Worm (Caenorhabditis elegans) whole organism, L2 larva: ENCODE data around the gene C23H3.5.

Experiments
- C34F6.9 ChIP-seq: fragments of 150-350 bp; optimal IDR thresholded peaks from 2 replicates; lab custom pipeline; 2014; ENCODE audit warnings: missing biosample characterization, missing genetic modification characterization
- F13H6.1 ChIP-seq: sonication (generic microtip); optimal IDR thresholded peaks from 2 replicates; lab custom pipeline; 2016; ENCODE audit warnings: missing genetic modification characterization, missing compliant biosample characterization
- aly-2 ChIP-seq: fragments of 150-350 bp; optimal IDR thresholded peaks from 2 replicates; lab custom pipeline; 2014; ENCODE audit warnings: missing biosample characterization, missing genetic modification characterization
- blmp-1 ChIP-seq: sonication (generic microtip); optimal IDR thresholded peaks from 2 replicates; lab custom pipeline; 2017; ENCODE audit warnings: missing genetic modification characterization, mild to moderate bottlenecking, missing compliant biosample characterization, antibody characterized with exemption, moderate library complexity; ENCODE audit not compliant: insufficient read depth
- ceh-82 ChIP-seq: fragments of 150-350 bp; optimal IDR thresholded peaks from 2 replicates; lab custom pipeline; 2014; ENCODE audit warnings: missing biosample characterization, missing genetic modification characterization
- crh-2 ChIP-seq: sonication (generic microtip); optimal IDR thresholded peaks from 2 replicates; lab custom pipeline; 2017; ENCODE audit warnings: missing biosample characterization, missing genetic modification characterization
- egl-27 ChIP-seq: sonication (generic microtip); optimal IDR thresholded peaks from 3 replicates; lab custom pipeline; 2017; ENCODE audit warnings: missing biosample characterization, missing genetic modification reagents, missing genetic modification characterization
- elt-1 ChIP-seq: fragments of 150-350 bp; optimal IDR thresholded peaks from 2 replicates; lab custom pipeline; 2014; ENCODE audit warnings: missing biosample characterization, missing genetic modification characterization
- elt-3 ChIP-seq: sonication (generic microtip); optimal IDR thresholded peaks from 2 replicates; lab custom pipeline; 2017; ENCODE audit warnings: missing biosample characterization, missing genetic modification characterization
- fos-1 ChIP-seq: fragments of 150-350 bp; optimal IDR thresholded peaks from 2 replicates; lab custom pipeline; 2014; ENCODE audit warnings: missing biosample characterization, missing genetic modification characterization
- gmeb-1 ChIP-seq: fragments of 150-350 bp; optimal IDR thresholded peaks from 2 replicates; lab custom pipeline; 2014; ENCODE audit warnings: missing biosample characterization, missing genetic modification characterization
- lin-11 ChIP-seq: fragments of 150-350 bp; sonication (generic microtip); optimal IDR thresholded peaks from 2 replicates; lab custom pipeline; 2014; ENCODE audit warnings: missing biosample characterization, missing genetic modification characterization, inconsistent platforms, mixed read lengths
- lin-13 ChIP-seq: fragments of 150-350 bp; optimal IDR thresholded peaks from 2 replicates; lab custom pipeline; 2014; ENCODE audit warnings: missing biosample characterization, missing genetic modification reagents, missing genetic modification characterization
- lin-39 ChIP-seq: fragments of 150-350 bp; optimal IDR thresholded peaks from 2 replicates; lab custom pipeline; 2014; ENCODE audit warnings: missing biosample characterization, missing genetic modification reagents, missing genetic modification characterization
- lsy-2 ChIP-seq, 2 experiments: fragments of 150-350 bp in 1 of 2; sonication (generic microtip) in 1 of 2; optimal IDR thresholded peaks; 2 replicates each; lab custom pipeline; 2014 to 2017; ENCODE audit warnings: missing biosample characterization in 2 of 2, missing genetic modification characterization in 2 of 2
- mab-5 ChIP-seq: fragments of 150-350 bp; optimal IDR thresholded peaks from 2 replicates; lab custom pipeline; 2014; ENCODE audit warnings: missing biosample characterization, missing genetic modification characterization
- mdl-1 ChIP-seq, 2 experiments: fragments of 150-350 bp in 1 of 2; sonication (generic microtip) in 1 of 2; optimal IDR thresholded peaks; 2 replicates each; lab custom pipeline; 2017; ENCODE audit warnings: missing biosample characterization in 2 of 2, missing genetic modification characterization in 2 of 2
- nhr-10 ChIP-seq: sonication (generic microtip); optimal IDR thresholded peaks from 2 replicates; lab custom pipeline; 2017; ENCODE audit warnings: missing biosample characterization, missing genetic modification characterization
- nhr-12 ChIP-seq: fragments of 150-350 bp; optimal IDR thresholded peaks from 2 replicates; lab custom pipeline; 2014; ENCODE audit warnings: missing biosample characterization, missing genetic modification characterization
- nhr-129 ChIP-seq: fragments of 150-350 bp; optimal IDR thresholded peaks from 2 replicates; lab custom pipeline; 2014; ENCODE audit warnings: missing biosample characterization, missing genetic modification characterization
- nhr-21 ChIP-seq: fragments of 150-350 bp; optimal IDR thresholded peaks from 2 replicates; lab custom pipeline; 2014; ENCODE audit warnings: missing biosample characterization, missing genetic modification characterization
- nhr-25 ChIP-seq: fragments of 150-350 bp; sonication (generic microtip); optimal IDR thresholded peaks from 3 replicates; lab custom pipeline; 2014; ENCODE audit warnings: missing biosample characterization, missing genetic modification characterization
- nhr-6 ChIP-seq: fragments of 150-350 bp; optimal IDR thresholded peaks from 2 replicates; lab custom pipeline; 2014; ENCODE audit warnings: missing biosample characterization, missing genetic modification characterization
- nhr-77 ChIP-seq: fragments of 150-350 bp; optimal IDR thresholded peaks from 2 replicates; lab custom pipeline; 2014; ENCODE audit warnings: missing biosample characterization, missing genetic modification characterization
- peb-1 ChIP-seq: fragments of 150-350 bp; optimal IDR thresholded peaks from 2 replicates; lab custom pipeline; 2014; ENCODE audit warnings: missing biosample characterization, missing genetic modification characterization
- sem-4 ChIP-seq: fragments of 150-350 bp; optimal IDR thresholded peaks from 2 replicates; lab custom pipeline; 2014; ENCODE audit warnings: missing biosample characterization, missing genetic modification reagents, missing genetic modification characterization
- sma-3 ChIP-seq: sonication (generic microtip); optimal IDR thresholded peaks from 2 replicates; lab custom pipeline; 2016; ENCODE audit warnings: missing genetic modification reagents, missing genetic modification characterization, missing compliant biosample characterization
- sma-9 ChIP-seq, 2 experiments: fragments of 150-350 bp in 1 of 2; sonication (generic microtip) in 1 of 2; optimal IDR thresholded peaks; 2 replicates each; lab custom pipeline; 2014 to 2016; ENCODE audit warnings: missing genetic modification characterization in 2 of 2, mild to moderate bottlenecking in 1 of 2, missing biosample characterization in 1 of 2, missing compliant biosample characterization in 1 of 2, missing genetic modification reagents in 1 of 2, moderate library complexity in 1 of 2
- snpc-4 ChIP-seq: fragments of 150-350 bp; optimal IDR thresholded peaks from 2 replicates; lab custom pipeline; 2014; ENCODE audit warnings: missing biosample characterization, missing genetic modification characterization
- unc-62 ChIP-seq: fragments of 150-350 bp; optimal IDR thresholded peaks from 2 replicates; lab custom pipeline; 2014; ENCODE audit warnings: missing biosample characterization, missing genetic modification reagents, missing genetic modification characterization
- zag-1 ChIP-seq: fragments of 150-350 bp; optimal IDR thresholded peaks from 2 replicates; lab custom pipeline; 2014; ENCODE audit warnings: missing biosample characterization, missing genetic modification characterization
- ztf-1 ChIP-seq: fragments of 200-800 bp; sonication (Bioruptor generic); conservative IDR thresholded peaks from 2 replicates; pipeline ENCODE4 v1.3.6; 2022; ENCODE audit warnings: missing genetic modification characterization, missing compliant biosample characterization
- ztf-11 ChIP-seq: sonication (generic microtip); optimal IDR thresholded peaks from 2 replicates; lab custom pipeline; 2017; ENCODE audit warnings: missing biosample characterization, missing genetic modification characterization

C23H3.5 gene

DNA sequence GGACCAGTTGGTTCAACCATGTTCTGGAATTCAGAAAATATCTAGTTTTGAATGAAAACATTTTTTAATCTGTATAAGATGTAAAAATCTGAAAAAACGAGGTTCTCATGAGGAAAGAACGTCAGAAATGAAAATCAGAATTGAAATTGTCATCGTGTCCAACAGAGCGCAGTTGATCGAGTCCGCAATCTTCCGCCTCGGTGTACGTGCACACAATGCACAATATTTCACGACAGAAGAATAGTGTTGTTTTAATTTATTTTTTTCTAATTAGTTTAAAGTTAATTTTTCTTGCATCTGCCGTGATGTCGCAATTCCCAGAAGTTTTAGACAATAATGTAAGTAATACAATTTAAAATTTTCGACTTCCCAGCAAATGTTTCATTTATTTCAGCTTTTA lies 3.7 kb upstream of the C23H3.5 start, which contains the start of gene nfyc-1 (continued):
- no peak for TF ChIP-seq sem-4

DNA sequence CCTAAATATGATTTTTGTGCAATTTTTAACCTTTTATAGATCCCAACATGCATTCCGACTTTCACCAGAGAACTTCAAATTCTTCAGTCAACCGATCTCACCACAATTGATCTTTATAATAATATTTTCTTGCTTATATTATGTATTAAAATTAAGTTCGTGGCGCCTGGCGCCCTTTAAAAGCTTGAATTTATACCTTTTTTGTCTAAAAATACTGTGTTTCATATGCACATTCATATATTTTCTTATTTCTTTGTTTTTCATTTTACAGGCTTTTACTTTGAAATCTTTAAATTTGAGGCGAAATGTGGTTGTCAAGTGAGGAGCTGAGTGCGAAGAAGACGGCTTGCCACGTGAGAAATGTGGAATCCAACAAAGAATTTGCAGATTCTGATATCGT lies 2.6 kb upstream of the C23H3.5 start, which contains the start of gene rpoa-49:
Gene rpoa-49, plus strand, starts transcription at position 301 of the 400 bp plus-strand sequence.
- no peak for TF ChIP-seq peb-1 (tag; lab: Kevin White, UChicago)
- no peak for TF ChIP-seq lsy-2 (tag; optimal IDR thresholded peaks at IDR 0.05; lab: Kevin White, UChicago)
- no peak for TF ChIP-seq nhr-10
- TF ChIP-seq nhr-21 (tag; lab: Kevin White, UChicago), result no peak
- TF ChIP-seq sma-3 (GFP tag; lab: Kevin White, UChicago), result no peak

DNA sequence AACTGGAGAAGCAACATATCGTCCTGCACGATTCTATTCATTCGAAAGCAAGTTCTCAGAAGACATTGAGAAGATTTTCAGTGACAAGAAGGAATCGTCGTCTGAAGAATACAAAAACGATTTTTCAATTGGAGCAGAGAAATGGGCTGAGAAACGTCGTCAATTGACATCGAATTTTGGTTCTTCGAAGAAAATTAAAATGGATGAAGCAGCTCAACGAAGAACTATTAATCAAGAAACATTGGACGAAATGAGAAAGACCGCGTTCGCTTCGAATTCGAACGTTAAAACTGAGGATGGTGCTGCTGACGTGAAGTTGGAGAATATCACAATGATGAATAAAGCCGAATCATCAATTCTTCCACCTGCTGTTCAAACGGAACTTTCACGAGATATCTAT lies 1.3 kb upstream of the C23H3.5 start, which contains the start of gene rpt-4:
Gene rpt-4, minus strand, starts transcription at position 101 of the 400 bp plus-strand sequence.
- TF ChIP-seq nhr-6 (tag; lab: Kevin White, UChicago) (no peak), mab-5 (tag; lab: Kevin White, UChicago) (no peak), nhr-25 (no peak), blmp-1 (tag; lab: Kevin White, UChicago) (no peak), snpc-4 (tag; lab: Kevin White, UChicago) (no peak), zag-1 (tag; lab: Kevin White, UChicago) (no peak), mdl-1 (tag; optimal IDR thresholded peaks at IDR 0.05; lab: Kevin White, UChicago) (no peak), crh-2 (tag; lab: Kevin White, UChicago) (no peak), nhr-21 (tag; lab: Kevin White, UChicago) (no peak)

DNA sequence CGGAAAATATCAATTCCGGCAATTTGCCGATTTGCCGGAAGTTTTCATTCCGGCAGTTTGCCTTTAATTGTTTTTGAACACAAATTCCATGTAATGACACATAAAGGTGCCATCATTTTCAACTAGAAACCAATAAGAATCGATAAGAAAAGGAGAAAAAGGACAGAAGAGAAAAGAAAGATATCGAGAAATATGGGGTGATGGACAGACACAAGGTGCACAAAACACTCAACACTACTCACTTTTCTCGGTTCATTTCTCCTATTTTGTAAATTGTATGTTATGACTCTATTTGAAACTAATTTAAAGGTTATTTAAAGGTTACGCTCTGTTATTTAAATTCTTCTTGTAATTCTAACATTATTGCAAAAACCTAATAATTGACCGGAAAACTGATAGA lies 3.5 kb downstream of the C23H3.5 start:
- TF ChIP-seq snpc-4 (tag; lab: Kevin White, UChicago), result no peak
- peak; percentile 10 for TF ChIP-seq lin-13 (GFP tag; lab: Kevin White, UChicago)
- TF ChIP-seq crh-2 (tag; lab: Kevin White, UChicago), result peak; percentile 11
- TF ChIP-seq unc-62 (GFP tag; lab: Kevin White, UChicago), result no peak
- TF ChIP-seq fos-1 (tag; lab: Kevin White, UChicago), result peak; percentile 74
- TF ChIP-seq gmeb-1 (tag; lab: Kevin White, UChicago), result no peak
- TF ChIP-seq, all 48 proteins: peak for 3

DNA sequence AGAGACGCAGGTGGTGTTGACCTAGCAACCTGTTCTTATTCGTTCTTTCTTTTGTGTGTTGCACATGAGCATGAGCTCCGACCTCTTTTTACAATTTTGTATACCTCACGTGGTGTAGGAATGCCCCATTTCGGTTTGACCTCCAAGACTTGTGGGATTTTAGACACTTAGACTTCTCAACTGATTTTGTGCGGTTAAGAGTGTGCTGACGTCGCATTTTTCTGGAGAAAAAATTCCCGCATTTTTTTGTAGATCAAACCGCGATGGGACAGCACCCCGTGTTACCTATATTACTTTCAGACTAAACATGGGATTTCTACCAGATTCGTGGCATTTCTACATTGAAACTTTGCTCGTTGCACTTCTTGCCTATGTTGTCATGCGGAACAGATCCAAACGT lies 4.0 kb downstream of the C23H3.5 start, which contains the start of gene sptl-1:
Gene sptl-1, plus strand, starts transcription at position 301 of the 400 bp plus-strand sequence.
- no peak for TF ChIP-seq sma-9 (GFP tag; optimal IDR thresholded peaks at IDR 0.05; lab: Kevin White, UChicago)
- no peak for TF ChIP-seq sma-9 (tag; optimal IDR thresholded peaks at IDR 0.05; lab: Kevin White, UChicago)
- no peak for TF ChIP-seq peb-1 (tag; lab: Kevin White, UChicago)
- TF ChIP-seq sem-4, result no peak
- TF ChIP-seq C34F6.9 (tag; lab: Kevin White, UChicago), result no peak
- TF ChIP-seq aly-2 (tag; lab: Kevin White, UChicago), result no peak
- TF ChIP-seq egl-27, result no peak
- TF ChIP-seq nhr-12 (tag; lab: Kevin White, UChicago), result no peak
- no peak for TF ChIP-seq lin-13 (GFP tag; lab: Kevin White, UChicago)
- no peak for TF ChIP-seq nhr-21 (tag; lab: Kevin White, UChicago)
- no peak for TF ChIP-seq blmp-1 (tag; lab: Kevin White, UChicago)
- TF ChIP-seq nhr-129 (tag; lab: Kevin White, UChicago), result no peak
- no peak for TF ChIP-seq elt-3
- TF ChIP-seq zag-1 (tag; lab: Kevin White, UChicago), result no peak
- no peak for TF ChIP-seq elt-1 (tag; lab: Kevin White, UChicago)
- TF ChIP-seq lin-11 (tag; lab: Kevin White, UChicago), result no peak
- no peak for TF ChIP-seq F13H6.1 (tag; lab: Kevin White, UChicago)
- no peak for TF ChIP-seq unc-62 (GFP tag; lab: Kevin White, UChicago)

DNA sequence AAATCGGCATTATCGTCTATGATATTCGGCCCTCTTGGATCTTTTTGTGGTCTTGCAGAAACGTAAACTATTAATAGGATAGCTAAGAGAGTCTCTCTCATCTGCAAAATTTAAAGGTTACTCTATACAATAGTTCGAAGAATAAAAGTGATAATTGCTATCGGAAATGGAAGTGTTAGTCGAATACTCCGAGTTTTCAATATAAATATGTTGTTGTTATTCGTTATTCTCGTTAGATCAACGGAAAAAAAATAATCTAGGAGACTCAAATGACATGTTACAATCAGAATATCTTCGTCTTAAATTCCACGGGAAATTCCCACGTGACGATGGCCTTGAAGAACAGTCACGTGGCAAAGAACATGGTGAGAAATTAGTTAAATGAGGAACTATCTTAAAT lies 7.8 kb downstream of the C23H3.5 start, which contains the start of gene tre-5:
Gene tre-5, minus strand, starts transcription at position 101 of the 400 bp plus-strand sequence.
- TF ChIP-seq ztf-1 (GFP tag; lab: Robert Waterston, UW) (no peak), nhr-77 (tag; lab: Kevin White, UChicago) (no peak), ztf-11 (no peak), aly-2 (tag; lab: Kevin White, UChicago) (no peak), elt-3 (no peak), fos-1 (tag; lab: Kevin White, UChicago) (no peak), ceh-82 (tag; lab: Kevin White, UChicago) (no peak), C34F6.9 (tag; lab: Kevin White, UChicago) (no peak), lin-39 (tag; lab: Kevin White, UChicago) (no peak)
